Fruit fly (Drosophila melanogaster) whole organism, prepupa: ENCODE results near the gene ab.

Experiments
- CG10631 ChIP-seq: fragments of 200-800 bp; sonication (Bioruptor generic); optimal IDR thresholded peaks from 2 replicates; lab custom pipeline; 2016; ENCODE audit warnings: missing biosample characterization, missing genetic modification characterization
- CG11902 ChIP-seq: fragments of 200-800 bp; sonication (Bioruptor generic); optimal IDR thresholded peaks from 3 replicates; lab custom pipeline; 2016; ENCODE audit warnings: missing biosample characterization, missing genetic modification characterization
- CG16779 ChIP-seq: fragments of 200-800 bp; sonication (Bioruptor generic); optimal IDR thresholded peaks from 3 replicates; lab custom pipeline; 2017; ENCODE audit warnings: missing biosample characterization, mild to moderate bottlenecking, missing genetic modification characterization
- CG3032 ChIP-seq: fragments of 200-800 bp; optimal IDR thresholded peaks from 2 replicates; lab custom pipeline; 2019; ENCODE audit warnings: missing biosample characterization, mild to moderate bottlenecking, missing genetic modification characterization, moderate library complexity
- CG34406 ChIP-seq: fragments of 200-800 bp; sonication (Bioruptor generic); optimal IDR thresholded peaks from 3 replicates; lab custom pipeline; 2016; ENCODE audit warnings: missing biosample characterization, missing genetic modification characterization
- CG3919 ChIP-seq: fragments of 200-800 bp; sonication (Bioruptor generic); optimal IDR thresholded peaks from 3 replicates; lab custom pipeline; 2016; ENCODE audit warnings: missing biosample characterization, missing genetic modification characterization
- CG4318 ChIP-seq: fragments of 200-800 bp; sonication (Bioruptor generic); optimal IDR thresholded peaks from 3 replicates; lab custom pipeline; 2017; ENCODE audit warnings: missing biosample characterization, mild to moderate bottlenecking, missing genetic modification characterization
- CG6163 ChIP-seq: fragments of 200-800 bp; sonication (Bioruptor generic); IDR thresholded peaks from 3 replicates; pipeline ENCODE4 v1.3.6; 2022; ENCODE audit warnings: missing biosample characterization, missing genetic modification characterization
- CG6276 ChIP-seq: fragments of 200-800 bp; sonication (Bioruptor generic); optimal IDR thresholded peaks from 2 replicates; lab custom pipeline; 2017; ENCODE audit warnings: missing biosample characterization, mild to moderate bottlenecking, missing genetic modification characterization
- CG6792 ChIP-seq: fragments of 200-800 bp; sonication (Bioruptor generic); optimal IDR thresholded peaks from 3 replicates; lab custom pipeline; 2016; ENCODE audit warnings: missing biosample characterization, missing genetic modification characterization
- CG6808 ChIP-seq: fragments of 200-800 bp; sonication (Bioruptor generic); optimal IDR thresholded peaks from 3 replicates; lab custom pipeline; 2017; ENCODE audit warnings: missing biosample characterization, missing genetic modification characterization, mild to moderate bottlenecking, moderate library complexity, missing genetic modification reagents
- CG6854 ChIP-seq: fragments of 200-800 bp; sonication (Bioruptor generic); optimal IDR thresholded peaks from 2 replicates; lab custom pipeline; 2017; ENCODE audit warnings: missing biosample characterization, mild to moderate bottlenecking, missing genetic modification characterization
- CG7368 ChIP-seq: fragments of 200-800 bp; sonication (Bioruptor generic); optimal IDR thresholded peaks from 3 replicates; lab custom pipeline; 2016; ENCODE audit warnings: missing biosample characterization, missing genetic modification characterization
- CG8119 ChIP-seq: fragments of 200-800 bp; sonication (Bioruptor generic); IDR thresholded peaks from 3 replicates; pipeline ENCODE4 v1.3.6; 2022; ENCODE audit warnings: missing biosample characterization, missing genetic modification characterization
- CG8319 ChIP-seq: fragments of 200-800 bp; sonication (Bioruptor generic); optimal IDR thresholded peaks from 3 replicates; lab custom pipeline; 2016; ENCODE audit warnings: missing biosample characterization, missing genetic modification characterization
- CG9139 ChIP-seq: fragments of 200-800 bp; sonication (Bioruptor generic); optimal IDR thresholded peaks from 3 replicates; lab custom pipeline; 2017; ENCODE audit warnings: missing biosample characterization, mild to moderate bottlenecking, missing genetic modification characterization
- Eip75B ChIP-seq: fragments of 200-800 bp; sonication (Bioruptor generic); optimal IDR thresholded peaks from 3 replicates; lab custom pipeline; 2016; ENCODE audit warnings: missing biosample characterization, missing genetic modification characterization
- Eip78C ChIP-seq: fragments of 200-800 bp; sonication (Bioruptor generic); peaks from one replicate; lab custom pipeline; 2016; ENCODE audit warnings: missing biosample characterization, missing genetic modification characterization
- Eip93F ChIP-seq: fragments of 200-800 bp; sonication (Bioruptor generic); optimal IDR thresholded peaks from 2 replicates; lab custom pipeline; 2016; ENCODE audit warnings: missing biosample characterization, mild to moderate bottlenecking, missing genetic modification characterization
- Ets96B ChIP-seq: fragments of 200-800 bp; optimal IDR thresholded peaks from 2 replicates; lab custom pipeline; 2019; ENCODE audit warnings: missing biosample characterization, mild to moderate bottlenecking, missing genetic modification characterization, moderate library complexity
- Gug ChIP-seq: fragments of 200-800 bp; sonication (Bioruptor generic); IDR thresholded peaks from 2 replicates; pipeline ENCODE4 v1.3.6; 2022; ENCODE audit warnings: missing biosample characterization, missing genetic modification characterization
- Hr38 ChIP-seq: sonication (Bioruptor generic); optimal IDR thresholded peaks from 2 replicates; lab custom pipeline; 2016; ENCODE audit warnings: missing biosample characterization, missing genetic modification characterization
- Hr39 ChIP-seq: fragments of 200-800 bp; sonication (Bioruptor generic); optimal IDR thresholded peaks from 2 replicates; lab custom pipeline; 2016; ENCODE audit warnings: missing biosample characterization, missing genetic modification characterization
- Hr4 ChIP-seq: fragments of 200-800 bp; sonication (Bioruptor generic); optimal IDR thresholded peaks from 3 replicates; lab custom pipeline; 2016; ENCODE audit warnings: missing biosample characterization, missing genetic modification characterization
- Lpt ChIP-seq: fragments of 200-800 bp; sonication (Bioruptor generic); optimal IDR thresholded peaks from 3 replicates; lab custom pipeline; 2016; ENCODE audit warnings: missing biosample characterization, missing genetic modification characterization
- OdsH ChIP-seq: fragments of 200-800 bp; sonication (Bioruptor generic); optimal IDR thresholded peaks from 3 replicates; lab custom pipeline; 2016; ENCODE audit warnings: missing biosample characterization, missing genetic modification characterization
- Sox102F ChIP-seq: fragments of 200-800 bp; sonication (Bioruptor generic); optimal IDR thresholded peaks from 2 replicates; lab custom pipeline; 2016; ENCODE audit warnings: missing biosample characterization, mild to moderate bottlenecking, missing genetic modification characterization
- Sox14 ChIP-seq: fragments of 200-800 bp; sonication (Bioruptor generic); optimal IDR thresholded peaks from 3 replicates; lab custom pipeline; 2016; ENCODE audit warnings: missing biosample characterization, missing genetic modification characterization
- achi ChIP-seq: fragments of 200-800 bp; sonication (Bioruptor generic); optimal IDR thresholded peaks from 3 replicates; lab custom pipeline; 2016; ENCODE audit warnings: missing biosample characterization, missing genetic modification characterization
- cyc ChIP-seq: fragments of 200-800 bp; sonication (Bioruptor generic); optimal IDR thresholded peaks from 3 replicates; lab custom pipeline; 2016; ENCODE audit warnings: missing biosample characterization, missing genetic modification characterization
- dac ChIP-seq: fragments of 200-800 bp; sonication (Bioruptor generic); optimal IDR thresholded peaks from 2 replicates; lab custom pipeline; 2017; ENCODE audit warnings: missing biosample characterization, mild to moderate bottlenecking, missing genetic modification characterization
- eg ChIP-seq: fragments of 200-800 bp; sonication (Bioruptor generic); IDR thresholded peaks from 3 replicates; pipeline ENCODE4 v1.3.6; 2022; ENCODE audit warnings: missing biosample characterization, missing genetic modification characterization
- esn ChIP-seq: fragments of 200-800 bp; sonication (Bioruptor generic); optimal IDR thresholded peaks from 2 replicates; lab custom pipeline; 2016; ENCODE audit warnings: missing biosample characterization, mild to moderate bottlenecking, missing genetic modification characterization, moderate library complexity
- fd59A ChIP-seq: fragments of 200-800 bp; sonication (Bioruptor generic); optimal IDR thresholded peaks from 2 replicates; lab custom pipeline; 2017; ENCODE audit warnings: missing biosample characterization, mild to moderate bottlenecking, missing genetic modification characterization, missing genetic modification reagents
- fd85E ChIP-seq: fragments of 200-800 bp; sonication (Bioruptor generic); optimal IDR thresholded peaks from 3 replicates; lab custom pipeline; 2016; ENCODE audit warnings: missing biosample characterization, missing genetic modification characterization
- net ChIP-seq: fragments of 200-800 bp; sonication (Bioruptor generic); optimal IDR thresholded peaks from 3 replicates; lab custom pipeline; 2016; ENCODE audit warnings: missing biosample characterization, missing genetic modification characterization
- pdm3 ChIP-seq: fragments of 200-800 bp; sonication (Bioruptor generic); optimal IDR thresholded peaks from 3 replicates; lab custom pipeline; 2016; ENCODE audit warnings: missing biosample characterization, missing genetic modification characterization
- salr ChIP-seq, 2 experiments: fragments of 200-800 bp; sonication (Bioruptor generic); optimal IDR thresholded peaks; 3 replicates each; lab custom pipeline; 2016 to 2018; ENCODE audit warnings: missing biosample characterization in 2 of 2, missing genetic modification characterization in 2 of 2, mild to moderate bottlenecking in 1 of 2
- spab ChIP-seq: fragments of 200-800 bp; sonication (Bioruptor generic); optimal IDR thresholded peaks from 2 replicates; lab custom pipeline; 2017; ENCODE audit warnings: missing biosample characterization, mild to moderate bottlenecking, missing genetic modification characterization, missing genetic modification reagents
- ss ChIP-seq, 2 experiments: fragments of 200-800 bp; sonication (Bioruptor generic); optimal IDR thresholded peaks; 2 replicates in 1 of 2; 3 replicates in 1 of 2; lab custom pipeline; 2017 to 2018; ENCODE audit warnings: mild to moderate bottlenecking in 2 of 2, missing biosample characterization in 2 of 2, missing genetic modification characterization in 2 of 2, moderate library complexity in 1 of 2
- svp ChIP-seq: fragments of 200-800 bp; sonication (Bioruptor generic); peaks from one replicate; lab custom pipeline; 2016; ENCODE audit warnings: missing biosample characterization, missing genetic modification characterization
- topi ChIP-seq: fragments of 200-800 bp; sonication (Bioruptor generic); optimal IDR thresholded peaks from 3 replicates; lab custom pipeline; 2016; ENCODE audit warnings: missing biosample characterization, missing genetic modification characterization

ab gene

dm6 chr2L:11175393-11176258, 34.9 kb upstream of the ab start (continued):
- TF ChIP-seq CG4318, result no peak
- TF ChIP-seq CG8119 (GFP tag; lab: Robert Waterston, UW), result no peak
- TF ChIP-seq OdsH (GFP tag; lab: Kevin White, UChicago), result peak; percentile 15
- peak; percentile 24 for TF ChIP-seq CG3032
- TF ChIP-seq pdm3 (GFP tag; lab: Kevin White, UChicago), result peak; percentile 15
- no peak for TF ChIP-seq CG3919 (GFP tag; lab: Kevin White, UChicago)
- TF ChIP-seq Ets96B (tag; lab: Kevin White, UChicago), result no peak
- no peak for TF ChIP-seq salr (GFP tag; optimal IDR thresholded peaks at IDR 0.05; lab: Kevin White, UChicago)
- TF ChIP-seq spab, result peak; percentile 14

- no peak for TF ChIP-seq net (GFP tag; lab: Kevin White, UChicago)
- TF ChIP-seq spab, result no peak
- no peak for TF ChIP-seq Eip93F (GFP tag; lab: Kevin White, UChicago)
- no peak for TF ChIP-seq CG16779 (tag; lab: Kevin White, UChicago)
- TF ChIP-seq CG6808 (GFP tag; lab: Kevin White, UChicago), result no peak
- TF ChIP-seq Hr39 (GFP tag; lab: Kevin White, UChicago), result no peak
- TF ChIP-seq CG3919 (GFP tag; lab: Kevin White, UChicago), result no peak
- no peak for TF ChIP-seq Sox14 (GFP tag; lab: Kevin White, UChicago)
- TF ChIP-seq dac (GFP tag; lab: Kevin White, UChicago), result no peak
- TF ChIP-seq, all 60 proteins: peak for 0
Observed at dm6 chr2L:11178334-11178733, 32.1 kb upstream of the ab start.

- TF ChIP-seq Eip78C (peak; percentile 74), CG4318 (no peak), esn (GFP tag; lab: Kevin White, UChicago) (peak; percentile 10), spab (no peak), CG8119 (GFP tag; lab: Robert Waterston, UW) (peak; percentile 40; the same call in 2 of the 3 replicates), Gug (GFP tag; lab: Robert Waterston, UW) (no peak), Hr39 (GFP tag; lab: Kevin White, UChicago) (no peak), CG6163 (GFP tag; lab: Robert Waterston, UW) (peak; percentile 44; the same call in 2 of the 3 replicates), Hr38 (GFP tag; lab: Kevin White, UChicago) (no peak), CG6854 (GFP tag; lab: Kevin White, UChicago) (no peak), CG3032 (peak; percentile 7), topi (GFP tag; lab: Kevin White, UChicago) (no peak)
Observed at dm6 chr2L:11178826-11179391, 31.6 kb upstream of the ab start, which contains the start of gene Boh2. TSS of gene Boh2 (plus strand) at chr2L:11179032.

dm6 chr2L:11182148-11182593, 28.3 kb upstream of the ab start:
- peak; percentile 53 for TF ChIP-seq Sox102F (GFP tag; lab: Kevin White, UChicago)
- TF ChIP-seq Hr4 (GFP tag; lab: Kevin White, UChicago), result peak; percentile 19
- TF ChIP-seq pdm3 (GFP tag; lab: Kevin White, UChicago), result peak; percentile 55
- peak; percentile 66 for TF ChIP-seq CG7368 (GFP tag; lab: Kevin White, UChicago)
- TF ChIP-seq CG9139 (GFP tag; lab: Kevin White, UChicago), result peak; percentile 83
- TF ChIP-seq Eip93F (GFP tag; lab: Kevin White, UChicago), result peak; percentile 40
- TF ChIP-seq OdsH (GFP tag; lab: Kevin White, UChicago), result peak; percentile 80
- peak; percentile 95 for TF ChIP-seq Eip78C
- peak; percentile 22 for TF ChIP-seq Lpt (GFP tag; lab: Kevin White, UChicago)
- peak; percentile 81 for TF ChIP-seq achi
- TF ChIP-seq Sox14 (GFP tag; lab: Kevin White, UChicago), result peak; percentile 24
- TF ChIP-seq eg (GFP tag; lab: Robert Waterston, UW), result no peak
- TF ChIP-seq CG6792 (GFP tag; lab: Kevin White, UChicago), result peak; percentile 80
- TF ChIP-seq cyc, result peak; percentile 63
- peak; percentile 82 for TF ChIP-seq CG10631 (GFP tag; lab: Kevin White, UChicago)
- peak; percentile 87 for TF ChIP-seq svp
- peak; percentile 72 for TF ChIP-seq CG11902 (GFP tag; lab: Kevin White, UChicago)
- TF ChIP-seq Eip75B (GFP tag; lab: Kevin White, UChicago), result peak; percentile 49
- peak; percentile 82 for TF ChIP-seq fd59A
- TF ChIP-seq fd85E (GFP tag; lab: Kevin White, UChicago), result no peak
- TF ChIP-seq CG3032, result peak; percentile 93
- TF ChIP-seq CG8319 (GFP tag; lab: Kevin White, UChicago), result peak; percentile 63
- peak; percentile 90 for TF ChIP-seq CG34406
- peak; percentile 79 to 93 for TF ChIP-seq ss (GFP tag; optimal IDR thresholded peaks at IDR 0.05; lab: Kevin White, UChicago)
- peak; percentile 36 for TF ChIP-seq CG6276
- peak; percentile 82 for TF ChIP-seq CG3919 (GFP tag; lab: Kevin White, UChicago)
- no peak for TF ChIP-seq dac (GFP tag; lab: Kevin White, UChicago)
